Worm (Caenorhabditis elegans) whole organism, late embryonic: Measurements from ENCODE around the gene F20E11.18.

Experiments used
- fax-1 ChIP-seq: sonication (generic microtip); optimal IDR thresholded peaks from 2 replicates; lab custom pipeline; 2016; ENCODE audit warnings: missing genotype, missing genetic modification characterization, missing compliant biosample characterization
- hlh-15 ChIP-seq: sonication (generic microtip); optimal IDR thresholded peaks from 2 replicates; lab custom pipeline; 2016; ENCODE audit warnings: missing genetic modification characterization, missing compliant biosample characterization
- tbx-7 ChIP-seq: sonication (generic microtip); optimal IDR thresholded peaks from 2 replicates; lab custom pipeline; 2016; ENCODE audit warnings: missing genotype, missing genetic modification characterization, missing compliant biosample characterization
- unc-55 ChIP-seq: sonication (generic microtip); optimal IDR thresholded peaks from 2 replicates; lab custom pipeline; 2017; ENCODE audit warnings: missing biosample characterization, missing genetic modification reagents, missing genetic modification characterization

DNA sequence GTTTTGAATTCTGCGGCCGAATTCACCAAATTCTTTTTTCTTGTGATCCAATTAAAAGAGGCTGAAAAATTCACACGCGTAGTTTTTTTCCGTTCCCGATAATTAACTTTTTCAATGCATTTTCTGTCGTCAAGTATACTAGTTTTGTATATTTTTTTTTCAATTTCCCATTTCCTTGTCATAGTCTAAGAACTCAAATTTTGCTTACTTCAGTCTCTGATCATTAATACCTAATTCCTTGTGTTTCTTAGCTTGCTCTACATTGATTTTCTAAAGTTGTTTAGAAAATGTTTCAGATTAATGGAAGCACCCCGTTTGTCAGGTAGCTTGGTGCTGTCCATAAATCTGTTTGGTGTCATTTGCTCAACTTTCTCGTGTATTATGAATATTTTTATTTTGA lies 5.5 kb downstream of the F20E11.18 start, which contains the start of gene srbc-27:
- TF ChIP-seq unc-55 (GFP tag; lab: Kevin White, UChicago) = no peak
- TF ChIP-seq hlh-15 (tag; lab: Kevin White, UChicago) = no peak
- no peak for TF ChIP-seq tbx-7
- no peak for TF ChIP-seq fax-1 (tag; lab: Kevin White, UChicago)
